Fruit fly (Drosophila melanogaster): Measurements from ENCODE around the gene CG34456.

CG34456 gene

DNA sequence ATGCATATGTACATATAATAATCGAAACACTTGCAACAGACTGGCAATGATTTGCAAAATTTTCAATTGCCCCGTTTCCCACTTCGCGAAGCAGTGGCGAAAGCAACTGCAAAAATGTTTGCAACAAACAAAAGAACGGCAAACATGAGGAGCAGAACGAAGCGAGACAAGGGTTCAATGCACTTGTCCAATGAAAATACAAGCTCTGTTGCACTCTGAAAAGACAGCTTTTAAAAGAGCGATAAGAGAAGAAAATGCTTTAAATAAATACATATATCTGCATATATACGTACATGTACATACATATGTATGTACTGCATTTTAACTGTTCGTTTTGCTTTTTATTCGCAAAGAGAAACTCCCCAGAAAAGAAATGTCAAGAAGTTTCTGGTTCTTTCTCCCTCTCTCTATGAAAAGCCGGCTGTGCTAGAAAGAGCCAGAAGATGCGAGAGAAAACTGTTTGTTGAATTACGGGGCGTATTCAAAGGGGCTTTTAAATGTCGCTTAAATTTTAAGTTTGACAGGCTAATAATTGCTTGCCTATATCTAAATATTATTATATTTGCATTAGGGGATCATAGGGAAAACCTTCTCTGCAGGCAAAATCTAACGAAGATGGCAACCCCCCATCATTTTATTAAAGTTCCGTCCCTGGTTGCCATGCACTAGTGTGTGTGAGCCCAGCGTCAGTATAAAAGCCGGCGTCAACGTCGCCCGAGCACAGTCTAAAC lies 21.6 kb downstream of the CG34456 start, which contains the start of gene Hsp27 (continued):
- peak; percentile 95 for TF ChIP-seq CG13424 (tag; optimal IDR thresholded peaks at IDR 0.05)
- peak; percentile 97 for TF ChIP-seq Hsf (GFP tag; optimal IDR thresholded peaks at IDR 0.05)
- peak; percentile 97 for TF ChIP-seq CG15269 (tag; optimal IDR thresholded peaks at IDR 0.05)
- peak; percentile 99 for TF ChIP-seq CG34422 (GFP tag; IDR thresholded peaks at IDR 0.05)
- TF ChIP-seq Ets65A (GFP tag) = peak; percentile 98
- TF ChIP-seq cad (GFP tag; optimal IDR thresholded peaks at IDR 0.05) = no peak
- peak; percentile 82 for TF ChIP-seq CkIIα-i1 (GFP tag; IDR thresholded peaks at IDR 0.05)
- peak; percentile 98 for TF ChIP-seq chm (GFP tag; IDR thresholded peaks at IDR 0.05)
- TF ChIP-seq CG13287 (GFP tag; IDR thresholded peaks at IDR 0.05; ENCODE audit: partially characterized antibody) = no peak; the same call in 1 of the 2 replicates
- peak; percentile 97 for TF ChIP-seq seq (GFP tag; IDR thresholded peaks at IDR 0.05)
- TF ChIP-seq sug (tag; optimal IDR thresholded peaks at IDR 0.05) = peak; percentile 87
- peak in 1 of 2 experiments; percentile 92 for TF ChIP-seq Hr78 (GFP tag; optimal IDR thresholded peaks at IDR 0.05)
- TF ChIP-seq Dfd (GFP tag; optimal IDR thresholded peaks at IDR 0.05) = no peak
- TF ChIP-seq CG13624 (GFP tag; optimal IDR thresholded peaks at IDR 0.05) = peak; percentile 96
- peak; percentile 56 for TF ChIP-seq Hey (tag; optimal IDR thresholded peaks at IDR 0.05)
- TF ChIP-seq her (GFP tag; optimal IDR thresholded peaks at IDR 0.05) = peak; percentile 80
- peak; percentile 33; the same call in 1 of the 2 replicates for TF ChIP-seq CG42726 (GFP tag; IDR thresholded peaks at IDR 0.05; ENCODE audit: partially characterized antibody)
- TF ChIP-seq CG9727 (GFP tag; optimal IDR thresholded peaks at IDR 0.05) = peak; percentile 96
- TF ChIP-seq CG2116 (GFP tag; optimal IDR thresholded peaks at IDR 0.05) = peak; percentile 82
- TF ChIP-seq pita (GFP tag; optimal IDR thresholded peaks at IDR 0.05) = no peak
- TF ChIP-seq CG10462 (GFP tag; optimal IDR thresholded peaks at IDR 0.05) = peak; percentile 95
- TF ChIP-seq CTCF (GFP tag; optimal IDR thresholded peaks at IDR 0.05) = peak; percentile 71
- TF ChIP-seq CG14667 (GFP tag; IDR thresholded peaks at IDR 0.05) = peak; percentile 98
- TF ChIP-seq nerfin-2 (GFP tag; IDR thresholded peaks at IDR 0.05; ENCODE audit: partially characterized antibody) = peak; percentile 48; the same call in 1 of the 2 replicates
- peak; percentile 97 for TF ChIP-seq wor (GFP tag; IDR thresholded peaks at IDR 0.05)
- TF ChIP-seq eve (GFP tag; optimal IDR thresholded peaks at IDR 0.05) = no peak
- no peak for TF ChIP-seq CG14860 (GFP tag; IDR thresholded peaks at IDR 0.05; ENCODE audit: partially characterized antibody)
- peak; percentile 99 for TF ChIP-seq az2 (GFP tag; optimal IDR thresholded peaks at IDR 0.05)
- TF ChIP-seq pb (GFP tag; optimal IDR thresholded peaks at IDR 0.05) = peak; percentile 91
- peak; percentile 96 for TF ChIP-seq CG31388 (GFP tag; optimal IDR thresholded peaks at IDR 0.05)
- peak; percentile 68 for TF ChIP-seq Mes4 (GFP tag; optimal IDR thresholded peaks at IDR 0.05)
- TF ChIP-seq org-1 (GFP tag; optimal IDR thresholded peaks at IDR 0.05) = peak; percentile 97
- TF ChIP-seq CG6813 (GFP tag; optimal IDR thresholded peaks at IDR 0.05) = peak; percentile 97
- TF ChIP-seq Pdp1 (GFP tag; optimal IDR thresholded peaks at IDR 0.05) = peak; percentile 96 to 99
- TF ChIP-seq Fer2 (tag; optimal IDR thresholded peaks at IDR 0.05) = peak; percentile 88
- peak; percentile 90 for TF ChIP-seq D19B (GFP tag; optimal IDR thresholded peaks at IDR 0.05)
- TF ChIP-seq CG6254 (GFP tag; optimal IDR thresholded peaks at IDR 0.05) = peak; percentile 97
- TF ChIP-seq CG3995 (GFP tag; optimal IDR thresholded peaks at IDR 0.05) = peak; percentile 80
- TF ChIP-seq lab (GFP tag; optimal IDR thresholded peaks at IDR 0.05) = peak; percentile 99
- TF ChIP-seq Hr39 (optimal IDR thresholded peaks at IDR 0.05) = no peak
- TF ChIP-seq Lim3 (GFP tag; IDR thresholded peaks at IDR 0.05) = peak; percentile 95
- peak; percentile 93 for TF ChIP-seq Lhr (GFP tag; optimal IDR thresholded peaks at IDR 0.05)
- peak; percentile 86 for TF ChIP-seq CG8944 (GFP tag; optimal IDR thresholded peaks at IDR 0.05)
- peak; percentile 98 for TF ChIP-seq CG3407 (GFP tag; optimal IDR thresholded peaks at IDR 0.05)
- TF ChIP-seq tx (GFP tag; optimal IDR thresholded peaks at IDR 0.05) = peak; percentile 70
- TF ChIP-seq CG1602 (GFP tag; optimal IDR thresholded peaks at IDR 0.05) = peak; percentile 98
- peak; percentile 97 for TF ChIP-seq CG14050 (GFP tag; IDR thresholded peaks at IDR 0.05)
- TF ChIP-seq Sox102F (GFP tag; optimal IDR thresholded peaks at IDR 0.05) = peak; percentile 99
- peak; percentile 98 for TF ChIP-seq sob (GFP tag; IDR thresholded peaks at IDR 0.05)
- peak; percentile 94 for TF ChIP-seq CG17385 (GFP tag; optimal IDR thresholded peaks at IDR 0.05)

Data from whole organism, embryonic.